Worm (Caenorhabditis elegans) whole organism, L2 larva: ENCODE measurements around the gene Y73F8A.14.

Experiments used
- C34F6.9 ChIP-seq: fragments of 150-350 bp; optimal IDR thresholded peaks from 2 replicates; lab custom pipeline; 2014; ENCODE audit warnings: missing biosample characterization, missing genetic modification characterization
- F13H6.1 ChIP-seq: sonication (generic microtip); optimal IDR thresholded peaks from 2 replicates; lab custom pipeline; 2016; ENCODE audit warnings: missing genetic modification characterization, missing compliant biosample characterization
- Y55F3AM.14 ChIP-seq: fragments of 200-800 bp; sonication (Bioruptor generic); optimal IDR thresholded peaks from 2 replicates; lab custom pipeline; 2018; ENCODE audit warnings: mild to moderate bottlenecking, missing genetic modification characterization, missing compliant biosample characterization
- ZK546.5 ChIP-seq: sonication (generic microtip); optimal IDR thresholded peaks from 2 replicates; lab custom pipeline; 2017; ENCODE audit warnings: missing biosample characterization, missing genetic modification characterization
- alr-1 ChIP-seq: fragments of 150-350 bp; optimal IDR thresholded peaks from 2 replicates; lab custom pipeline; 2014; ENCODE audit warnings: missing biosample characterization, missing genetic modification characterization
- ama-1 ChIP-seq: fragments of 150-350 bp; optimal IDR thresholded peaks from 2 replicates; lab custom pipeline; 2018; ENCODE audit warnings: inconsistent platforms
- ceh-16 ChIP-seq: fragments of 150-350 bp; optimal IDR thresholded peaks from 2 replicates; lab custom pipeline; 2014; ENCODE audit warnings: missing biosample characterization, missing genetic modification characterization
- ceh-82 ChIP-seq: fragments of 150-350 bp; optimal IDR thresholded peaks from 2 replicates; lab custom pipeline; 2014; ENCODE audit warnings: missing biosample characterization, missing genetic modification characterization
- crh-2 ChIP-seq: sonication (generic microtip); optimal IDR thresholded peaks from 2 replicates; lab custom pipeline; 2017; ENCODE audit warnings: missing biosample characterization, missing genetic modification characterization
- dmd-4 ChIP-seq: sonication (generic microtip); optimal IDR thresholded peaks from 2 replicates; lab custom pipeline; 2017; ENCODE audit warnings: missing biosample characterization, missing genetic modification characterization
- egl-27 ChIP-seq: sonication (generic microtip); optimal IDR thresholded peaks from 3 replicates; lab custom pipeline; 2017; ENCODE audit warnings: missing biosample characterization, missing genetic modification reagents, missing genetic modification characterization
- elt-1 ChIP-seq: fragments of 150-350 bp; optimal IDR thresholded peaks from 2 replicates; lab custom pipeline; 2014; ENCODE audit warnings: missing biosample characterization, missing genetic modification characterization
- elt-3 ChIP-seq: sonication (generic microtip); optimal IDR thresholded peaks from 2 replicates; lab custom pipeline; 2017; ENCODE audit warnings: missing biosample characterization, missing genetic modification characterization
- fos-1 ChIP-seq: fragments of 150-350 bp; optimal IDR thresholded peaks from 2 replicates; lab custom pipeline; 2014; ENCODE audit warnings: missing biosample characterization, missing genetic modification characterization
- gmeb-1 ChIP-seq: fragments of 150-350 bp; optimal IDR thresholded peaks from 2 replicates; lab custom pipeline; 2014; ENCODE audit warnings: missing biosample characterization, missing genetic modification characterization
- lin-11 ChIP-seq: fragments of 150-350 bp; sonication (generic microtip); optimal IDR thresholded peaks from 2 replicates; lab custom pipeline; 2014; ENCODE audit warnings: missing biosample characterization, missing genetic modification characterization, inconsistent platforms, mixed read lengths
- lin-13 ChIP-seq: fragments of 150-350 bp; optimal IDR thresholded peaks from 2 replicates; lab custom pipeline; 2014; ENCODE audit warnings: missing biosample characterization, missing genetic modification reagents, missing genetic modification characterization
- lin-39 ChIP-seq: fragments of 150-350 bp; optimal IDR thresholded peaks from 2 replicates; lab custom pipeline; 2014; ENCODE audit warnings: missing biosample characterization, missing genetic modification reagents, missing genetic modification characterization
- lsy-2 ChIP-seq, 2 experiments: fragments of 150-350 bp in 1 of 2; sonication (generic microtip) in 1 of 2; optimal IDR thresholded peaks; 2 replicates each; lab custom pipeline; 2014 to 2017; ENCODE audit warnings: missing biosample characterization in 2 of 2, missing genetic modification characterization in 2 of 2
- mdl-1 ChIP-seq, 2 experiments: fragments of 150-350 bp in 1 of 2; sonication (generic microtip) in 1 of 2; optimal IDR thresholded peaks; 2 replicates each; lab custom pipeline; 2017; ENCODE audit warnings: missing biosample characterization in 2 of 2, missing genetic modification characterization in 2 of 2
- nhr-10 ChIP-seq: sonication (generic microtip); optimal IDR thresholded peaks from 2 replicates; lab custom pipeline; 2017; ENCODE audit warnings: missing biosample characterization, missing genetic modification characterization
- nhr-11 ChIP-seq: fragments of 150-350 bp; optimal IDR thresholded peaks from 2 replicates; lab custom pipeline; 2014; ENCODE audit warnings: missing biosample characterization, missing genetic modification characterization
- nhr-12 ChIP-seq: fragments of 150-350 bp; optimal IDR thresholded peaks from 2 replicates; lab custom pipeline; 2014; ENCODE audit warnings: missing biosample characterization, missing genetic modification characterization
- nhr-129 ChIP-seq: fragments of 150-350 bp; optimal IDR thresholded peaks from 2 replicates; lab custom pipeline; 2014; ENCODE audit warnings: missing biosample characterization, missing genetic modification characterization
- nhr-21 ChIP-seq: fragments of 150-350 bp; optimal IDR thresholded peaks from 2 replicates; lab custom pipeline; 2014; ENCODE audit warnings: missing biosample characterization, missing genetic modification characterization
- sem-4 ChIP-seq: fragments of 150-350 bp; optimal IDR thresholded peaks from 2 replicates; lab custom pipeline; 2014; ENCODE audit warnings: missing biosample characterization, missing genetic modification reagents, missing genetic modification characterization
- sma-3 ChIP-seq: sonication (generic microtip); optimal IDR thresholded peaks from 2 replicates; lab custom pipeline; 2016; ENCODE audit warnings: missing genetic modification reagents, missing genetic modification characterization, missing compliant biosample characterization
- unc-39 ChIP-seq: fragments of 150-350 bp; optimal IDR thresholded peaks from 2 replicates; lab custom pipeline; 2014; ENCODE audit warnings: missing biosample characterization, missing genetic modification characterization
- unc-55 ChIP-seq: fragments of 150-350 bp; sonication (generic microtip); optimal IDR thresholded peaks from 3 replicates; lab custom pipeline; 2014; ENCODE audit warnings: missing biosample characterization, missing genetic modification reagents, missing genetic modification characterization
- zag-1 ChIP-seq: fragments of 150-350 bp; optimal IDR thresholded peaks from 2 replicates; lab custom pipeline; 2014; ENCODE audit warnings: missing biosample characterization, missing genetic modification characterization
- ztf-1 ChIP-seq: fragments of 200-800 bp; sonication (Bioruptor generic); conservative IDR thresholded peaks from 2 replicates; pipeline ENCODE4 v1.3.6; 2022; ENCODE audit warnings: missing genetic modification characterization, missing compliant biosample characterization
- ztf-11 ChIP-seq: sonication (generic microtip); optimal IDR thresholded peaks from 2 replicates; lab custom pipeline; 2017; ENCODE audit warnings: missing biosample characterization, missing genetic modification characterization
- ztf-4 ChIP-seq: fragments of 150-350 bp; optimal IDR thresholded peaks from 2 replicates; lab custom pipeline; 2014; ENCODE audit warnings: missing biosample characterization, missing genetic modification characterization

The Y73F8A.14 gene

ce11 chrIV:15291607-15292006, 27.3 kb downstream of the Y73F8A.14 start, which contains the start of gene pqn-91:
Gene pqn-91, plus strand, starts transcription at chrIV:15291907.
- no peak for TF ChIP-seq egl-27 (tag; lab: Kevin White, UChicago)
- no peak for TF ChIP-seq ztf-1 (GFP tag; lab: Robert Waterston, UW)
- no peak for TF ChIP-seq sma-3 (GFP tag; lab: Kevin White, UChicago)
- no peak for TF ChIP-seq nhr-129
- no peak for TF ChIP-seq gmeb-1 (tag; lab: Kevin White, UChicago)
- TF ChIP-seq elt-3 = no peak
- no peak for TF ChIP-seq ZK546.5 (tag; lab: Kevin White, UChicago)
- TF ChIP-seq ztf-11 = no peak
- TF ChIP-seq unc-39 (tag; lab: Kevin White, UChicago) = no peak

DNA sequence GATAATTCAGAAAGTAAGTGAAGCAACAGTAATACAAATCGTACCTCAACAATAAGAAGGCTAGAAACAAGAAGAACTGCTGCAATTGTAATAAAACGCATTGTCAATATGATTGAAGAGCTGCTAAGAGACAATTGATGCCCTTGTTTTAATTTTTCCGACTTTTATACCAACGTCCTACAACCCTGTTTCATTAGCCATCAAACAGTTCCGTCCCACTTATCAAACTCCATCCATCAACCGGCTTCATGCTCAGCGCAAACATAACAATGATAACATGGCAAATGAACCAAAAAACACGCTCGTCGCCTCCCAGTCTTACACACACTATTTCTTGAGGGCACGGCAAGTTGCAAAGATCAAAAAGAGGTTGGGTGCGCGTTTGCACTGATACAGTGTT, 27.7 kb downstream of the Y73F8A.14 start, which contains the start of gene pqn-90:
Gene pqn-90 (minus strand): TSS at position 101 of the 400 bp plus-strand sequence.
- TF ChIP-seq dmd-4 (tag; lab: Kevin White, UChicago) (no peak), unc-55 (GFP tag; lab: Kevin White, UChicago) (no peak), mdl-1 (tag; optimal IDR thresholded peaks at IDR 0.05; lab: Kevin White, UChicago) (no peak), ztf-4 (tag; lab: Kevin White, UChicago) (no peak), lsy-2 (tag; optimal IDR thresholded peaks at IDR 0.05; lab: Kevin White, UChicago) (no peak), ZK546.5 (tag; lab: Kevin White, UChicago) (no peak), gmeb-1 (tag; lab: Kevin White, UChicago) (no peak), Y55F3AM.14 (GFP tag; lab: Kevin White, UChicago) (no peak), nhr-10 (tag; lab: Kevin White, UChicago) (no peak), C34F6.9 (tag; lab: Kevin White, UChicago) (no peak), sem-4 (tag; lab: Kevin White, UChicago) (no peak), sma-3 (GFP tag; lab: Kevin White, UChicago) (no peak), elt-3 (no peak), ceh-16 (no peak), alr-1 (tag; lab: Kevin White, UChicago) (no peak), ztf-1 (GFP tag; lab: Robert Waterston, UW) (no peak), ceh-82 (tag; lab: Kevin White, UChicago) (no peak), nhr-11 (tag; lab: Kevin White, UChicago) (no peak)

ce11 chrIV:15289508-15289907, 29.4 kb downstream of the Y73F8A.14 start:
- TF ChIP-seq gmeb-1 (tag; lab: Kevin White, UChicago) (peak; percentile 3), lin-13 (GFP tag; lab: Kevin White, UChicago) (peak; percentile 6), zag-1 (no peak), F13H6.1 (tag; lab: Kevin White, UChicago) (peak; percentile 13), unc-55 (GFP tag; lab: Kevin White, UChicago) (no peak)

DNA sequence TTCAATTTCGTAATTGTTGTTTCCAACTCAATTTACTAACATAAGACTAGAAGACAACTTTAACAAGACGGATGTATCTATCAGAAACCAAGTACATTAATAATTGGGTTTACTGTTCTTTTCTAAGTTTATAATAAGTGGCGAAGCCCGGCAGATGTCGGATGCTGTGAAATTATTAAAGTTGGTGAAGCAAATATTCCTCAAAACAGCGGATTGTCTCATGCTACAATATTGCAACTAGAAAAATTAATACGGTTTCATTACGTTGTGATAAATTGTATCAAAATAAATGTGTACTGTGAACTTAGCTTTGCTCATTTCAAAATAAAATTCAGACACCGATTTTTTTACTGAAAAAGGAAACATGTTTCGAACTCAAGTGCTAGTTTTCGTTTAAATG, 35.3 kb downstream of the Y73F8A.14 start:
- TF ChIP-seq lin-11 (tag; lab: Kevin White, UChicago) = no peak
- TF ChIP-seq elt-3 = no peak
- no peak for TF ChIP-seq nhr-21 (tag; lab: Kevin White, UChicago)
- TF ChIP-seq ceh-82 (tag; lab: Kevin White, UChicago) = no peak

- TF ChIP-seq egl-27 (tag; lab: Kevin White, UChicago) (no peak), crh-2 (tag; lab: Kevin White, UChicago) (no peak), lin-11 (tag; lab: Kevin White, UChicago) (no peak), ZK546.5 (tag; lab: Kevin White, UChicago) (no peak), C34F6.9 (tag; lab: Kevin White, UChicago) (no peak), lin-39 (tag; lab: Kevin White, UChicago) (no peak), ama-1 (lab: Kevin White, UChicago) (no peak), nhr-11 (tag; lab: Kevin White, UChicago) (no peak), elt-1 (tag; lab: Kevin White, UChicago) (no peak), nhr-12 (no peak), nhr-10 (tag; lab: Kevin White, UChicago) (no peak), fos-1 (tag; lab: Kevin White, UChicago) (no peak)
Observed at ce11 chrIV:15280219-15280618, 38.7 kb downstream of the Y73F8A.14 start.
